Fruit fly (Drosophila melanogaster): ENCODE measurements around the gene Smox.

Gene Smox

dm6 chrX:8122834-8123233, 19.2 kb downstream of the Smox start:
- TF ChIP-seq Sox102F (GFP tag; optimal IDR thresholded peaks at IDR 0.05) (no peak), CG8319 (GFP tag; optimal IDR thresholded peaks at IDR 0.05) (no peak), CG6854 (GFP tag; optimal IDR thresholded peaks at IDR 0.05) (no peak), Met (GFP tag; optimal IDR thresholded peaks at IDR 0.05) (no peak), CG8632 (GFP tag; optimal IDR thresholded peaks at IDR 0.05) (peak; percentile 4), net (GFP tag; optimal IDR thresholded peaks at IDR 0.05) (peak; percentile 63), Smox (GFP tag; optimal IDR thresholded peaks at IDR 0.05) (no peak), CG3919 (GFP tag; optimal IDR thresholded peaks at IDR 0.05) (peak; percentile 53), esn (GFP tag; optimal IDR thresholded peaks at IDR 0.05) (peak; percentile 18), Sox15 (GFP tag; optimal IDR thresholded peaks at IDR 0.05) (peak; percentile 0), CG10631 (GFP tag; optimal IDR thresholded peaks at IDR 0.05) (peak; percentile 30), salr (GFP tag; optimal IDR thresholded peaks at IDR 0.05) (peak in 1 of 2 experiments; percentile 38), CG3032 (tag; optimal IDR thresholded peaks at IDR 0.05) (peak; percentile 46), Sox14 (GFP tag; optimal IDR thresholded peaks at IDR 0.05) (peak; percentile 28), vri (GFP tag; optimal IDR thresholded peaks at IDR 0.05) (no peak), Ets96B (tag; optimal IDR thresholded peaks at IDR 0.05) (peak; percentile 17), CG9139 (GFP tag; optimal IDR thresholded peaks at IDR 0.05) (no peak), CG7368 (GFP tag; optimal IDR thresholded peaks at IDR 0.05) (peak; percentile 22), fkh (GFP tag; optimal IDR thresholded peaks at IDR 0.05) (no peak), Gug (GFP tag; IDR thresholded peaks at IDR 0.05) (no peak), fd59A (GFP tag; optimal IDR thresholded peaks at IDR 0.05) (peak; percentile 36), topi (GFP tag; optimal IDR thresholded peaks at IDR 0.05) (peak; percentile 15), pdm3 (GFP tag; optimal IDR thresholded peaks at IDR 0.05) (peak; percentile 56), achi (GFP tag; optimal IDR thresholded peaks at IDR 0.05) (peak; percentile 34), CG34406 (GFP tag; optimal IDR thresholded peaks at IDR 0.05) (no peak), Hr39 (GFP tag; optimal IDR thresholded peaks at IDR 0.05) (peak; percentile 6), CG1621 (tag; optimal IDR thresholded peaks at IDR 0.05) (no peak), CG32006 (GFP tag; optimal IDR thresholded peaks at IDR 0.05) (peak; percentile 85), Eip75B (GFP tag; optimal IDR thresholded peaks at IDR 0.05) (peak; percentile 28), Eip78C (GFP tag) (peak; percentile 92), ss (GFP tag; optimal IDR thresholded peaks at IDR 0.05) (peak; percentile 67 to 78), acj6 (GFP tag; optimal IDR thresholded peaks at IDR 0.05) (peak; percentile 34), dsx (GFP tag; optimal IDR thresholded peaks at IDR 0.05; ENCODE audit: poor library complexity, severe bottlenecking) (peak; percentile 27), svp (GFP tag) (no peak), lz (GFP tag; optimal IDR thresholded peaks at IDR 0.05) (no peak), CG6792 (GFP tag; optimal IDR thresholded peaks at IDR 0.05) (peak; percentile 25), Hr38 (GFP tag; optimal IDR thresholded peaks at IDR 0.05) (no peak), CG6808 (GFP tag; optimal IDR thresholded peaks at IDR 0.05) (peak; percentile 48), CG4318 (GFP tag; optimal IDR thresholded peaks at IDR 0.05) (peak; percentile 57), CG6276 (GFP tag; optimal IDR thresholded peaks at IDR 0.05) (peak; percentile 66), CG6163 (GFP tag; IDR thresholded peaks at IDR 0.05) (peak; percentile 66; the same call in 2 of the 3 replicates), CG8119 (GFP tag; IDR thresholded peaks at IDR 0.05) (peak; percentile 77), Hr4 (GFP tag; optimal IDR thresholded peaks at IDR 0.05) (peak; percentile 76), CG10669 (GFP tag; optimal IDR thresholded peaks at IDR 0.05) (peak; percentile 40), CG31627 (GFP tag; optimal IDR thresholded peaks at IDR 0.05) (no peak), Blimp-1 (GFP tag; optimal IDR thresholded peaks at IDR 0.05) (no peak), eg (GFP tag; IDR thresholded peaks at IDR 0.05) (peak; percentile 62), Ets21C (GFP tag; optimal IDR thresholded peaks at IDR 0.05) (no peak), dac (GFP tag; optimal IDR thresholded peaks at IDR 0.05) (peak; percentile 47), fd85E (GFP tag; optimal IDR thresholded peaks at IDR 0.05) (no peak), spab (GFP tag; optimal IDR thresholded peaks at IDR 0.05) (no peak), CG11902 (GFP tag; optimal IDR thresholded peaks at IDR 0.05) (peak; percentile 5), CG15336 (GFP tag; IDR thresholded peaks at IDR 0.05) (peak; percentile 76)

Measured in whole organism, prepupa.